Worm (Caenorhabditis elegans) whole organism, midembryonic: Measurements from ENCODE around the gene C25F9.2.

ENCODE experiments used
- cog-1 ChIP-seq: sonication (generic microtip); optimal IDR thresholded peaks from 2 replicates; lab custom pipeline; 2016; ENCODE audit warnings: missing genetic modification characterization, missing compliant biosample characterization
- flt-1 ChIP-seq: fragments of 200-800 bp; sonication (Bioruptor generic); IDR thresholded peaks from 2 replicates; pipeline ENCODE4 v1.3.6; 2022; ENCODE audit warnings: missing genetic modification characterization, missing compliant biosample characterization
- med-1 ChIP-seq: sonication (generic microtip); optimal IDR thresholded peaks from 2 replicates; lab custom pipeline; 2017; ENCODE audit warnings: missing genetic modification characterization, mild to moderate bottlenecking, missing compliant biosample characterization, antibody characterized with exemption, missing genetic modification reagents; ENCODE audit not compliant: insufficient read depth
- tab-1 ChIP-seq: fragments of 200-800 bp; sonication (Bioruptor generic); IDR thresholded peaks from 2 replicates; pipeline ENCODE4 v1.3.6; 2022; ENCODE audit warnings: missing genetic modification characterization, missing compliant biosample characterization
- ztf-23 ChIP-seq: fragments of 200-800 bp; sonication (Bioruptor generic); IDR thresholded peaks from 2 replicates; pipeline ENCODE4 v1.3.6; 2022; ENCODE audit warnings: missing genetic modification reagents, missing genetic modification characterization, missing compliant biosample characterization
- ztf-29 ChIP-seq: fragments of 200-800 bp; sonication (Bioruptor generic); IDR thresholded peaks from 2 replicates; pipeline ENCODE4 v1.3.6; 2022; ENCODE audit warnings: missing genetic modification reagents, missing genetic modification characterization, missing compliant biosample characterization

- no peak for TF ChIP-seq flt-1
- no peak for TF ChIP-seq tab-1
- no peak for TF ChIP-seq ztf-29 (GFP tag; lab: Robert Waterston, UW)
- no peak for TF ChIP-seq med-1
- TF ChIP-seq cog-1 = no peak
- TF ChIP-seq ztf-23 (GFP tag; lab: Robert Waterston, UW) = no peak
These were observed 22.4 kb upstream of the C25F9.2 start, which contains the start of gene C25F9.13 for ce11 chrV:19398882-19399281.
